Fruit fly (Drosophila melanogaster) whole organism, wandering third instar larva: ENCODE results near the gene Sfp26Ad.

ENCODE experiments used
- Abd-B ChIP-seq: fragments of >200 bp; optimal IDR thresholded peaks from 2 replicates; lab custom pipeline; 2017; ENCODE audit warnings: missing biosample characterization, missing genetic modification characterization
- CG32264 ChIP-seq: fragments of 200-800 bp; sonication (Bioruptor generic); optimal IDR thresholded peaks from 2 replicates; lab custom pipeline; 2016; ENCODE audit warnings: missing biosample characterization, missing genetic modification characterization
- CG9705 ChIP-seq: fragments of 200-800 bp; sonication (Bioruptor generic); optimal IDR thresholded peaks from 2 replicates; lab custom pipeline; 2018; ENCODE audit warnings: missing biosample characterization, mild to moderate bottlenecking, missing genetic modification characterization
- Dfd ChIP-seq: fragments of >200 bp; optimal IDR thresholded peaks from 2 replicates; lab custom pipeline; 2017; ENCODE audit warnings: missing biosample characterization, missing genetic modification characterization
- Dif ChIP-seq: fragments of 200-275, 200-300 bp; sonication (Bioruptor generic); optimal IDR thresholded peaks from 2 replicates; lab custom pipeline; 2018; ENCODE audit warnings: missing biosample characterization, missing genetic modification characterization; ENCODE audit not compliant: partially characterized antibody
- GATAd ChIP-seq: sonication (Bioruptor generic); optimal IDR thresholded peaks from 2 replicates; lab custom pipeline; 2016; ENCODE audit warnings: missing biosample characterization, missing genetic modification characterization
- HLH106 ChIP-seq: fragments of 200-800 bp; optimal IDR thresholded peaks from 3 replicates; lab custom pipeline; 2019; ENCODE audit warnings: missing biosample characterization, mild to moderate bottlenecking, missing genetic modification characterization, moderate library complexity
- Hnf4 ChIP-seq: fragments of 200-800 bp; sonication (Bioruptor generic); optimal IDR thresholded peaks from 2 replicates; lab custom pipeline; 2016; ENCODE audit warnings: missing biosample characterization, mild to moderate bottlenecking, missing genetic modification characterization
- Hr83 ChIP-seq: fragments of 200-300 bp; sonication (Bioruptor generic); optimal IDR thresholded peaks from 2 replicates; lab custom pipeline; 2016; ENCODE audit warnings: missing biosample characterization, mild to moderate bottlenecking, missing genetic modification characterization, moderate library complexity; ENCODE audit not compliant: poor library complexity, severe bottlenecking
- Mio ChIP-seq: sonication (Bioruptor generic); optimal IDR thresholded peaks from 2 replicates; lab custom pipeline; 2016; ENCODE audit warnings: missing biosample characterization, missing genetic modification characterization
- Myc ChIP-seq: fragments of >200 bp; optimal IDR thresholded peaks from 2 replicates; lab custom pipeline; 2017
- N ChIP-seq: fragments of >200 bp; optimal IDR thresholded peaks from 2 replicates; lab custom pipeline; 2018; ENCODE audit warnings: missing biosample characterization, missing external identifiers, missing genetic modification characterization
- OdsH ChIP-seq: fragments of 200-800 bp; sonication (Bioruptor generic); optimal IDR thresholded peaks from 2 replicates; lab custom pipeline; 2016; ENCODE audit warnings: missing biosample characterization, mild to moderate bottlenecking, missing genetic modification characterization
- Vsx2 ChIP-seq: fragments of 200-300, 225-300 bp; sonication (Bioruptor generic); optimal IDR thresholded peaks from 2 replicates; lab custom pipeline; 2018; ENCODE audit warnings: missing biosample characterization, missing genetic modification characterization; ENCODE audit not compliant: partially characterized antibody
- brk ChIP-seq: fragments of 200-800 bp; sonication (Bioruptor generic); optimal IDR thresholded peaks from 2 replicates; lab custom pipeline; 2016; ENCODE audit warnings: missing biosample characterization, mild to moderate bottlenecking, missing genetic modification characterization
- dmrt93B ChIP-seq: fragments of 200-800 bp; sonication (Bioruptor generic); optimal IDR thresholded peaks from 2 replicates; lab custom pipeline; 2018; ENCODE audit warnings: missing biosample characterization, mild to moderate bottlenecking, missing genetic modification characterization
- ey ChIP-seq: fragments of 200-800 bp; sonication (Bioruptor generic); optimal IDR thresholded peaks from 2 replicates; lab custom pipeline; 2016; ENCODE audit warnings: missing biosample characterization, missing genetic modification characterization
- foxo ChIP-seq, 2 experiments: fragments of 200-800 bp; sonication (Bioruptor generic); optimal IDR thresholded peaks; 2 replicates in 1 of 2; 3 replicates in 1 of 2; lab custom pipeline; 2016 to 2017; ENCODE audit warnings: missing biosample characterization in 2 of 2, missing genetic modification characterization in 2 of 2
- fru ChIP-seq: fragments of 200-800 bp; sonication (Bioruptor generic); optimal IDR thresholded peaks from 3 replicates; lab custom pipeline; 2016; ENCODE audit warnings: missing biosample characterization, mild to moderate bottlenecking, missing genetic modification characterization
- jim ChIP-seq: fragments of 175-275, 200-325 bp; sonication (Bioruptor generic); optimal IDR thresholded peaks from 2 replicates; lab custom pipeline; 2016; ENCODE audit warnings: missing biosample characterization, mild to moderate bottlenecking, missing genetic modification characterization
- lola ChIP-seq: fragments of >200 bp; optimal IDR thresholded peaks from 2 replicates; lab custom pipeline; 2017; ENCODE audit warnings: missing biosample characterization, missing genetic modification characterization
- pan ChIP-seq: fragments of >200 bp; optimal IDR thresholded peaks from 2 replicates; lab custom pipeline; 2017
- psq ChIP-seq: fragments of 200-800 bp; sonication (Bioruptor generic); optimal IDR thresholded peaks from 3 replicates; lab custom pipeline; 2017; ENCODE audit warnings: missing biosample characterization, mild to moderate bottlenecking, missing genetic modification characterization, moderate library complexity
- rgr ChIP-seq: fragments of 200-800 bp; sonication (Bioruptor generic); optimal IDR thresholded peaks from 3 replicates; lab custom pipeline; 2016; ENCODE audit warnings: missing biosample characterization, mild to moderate bottlenecking, missing genetic modification characterization
- sage ChIP-seq: fragments of 200-800 bp; sonication (Bioruptor generic); optimal IDR thresholded peaks from 2 replicates; lab custom pipeline; 2016; ENCODE audit warnings: missing biosample characterization, mild to moderate bottlenecking, missing genetic modification characterization
- sv ChIP-seq: fragments of 200-800 bp; sonication (Bioruptor generic); optimal IDR thresholded peaks from 3 replicates; lab custom pipeline; 2016; ENCODE audit warnings: missing biosample characterization, missing genetic modification characterization
- tai ChIP-seq: sonication (Bioruptor generic); optimal IDR thresholded peaks from 2 replicates; lab custom pipeline; 2016; ENCODE audit warnings: missing biosample characterization, missing genetic modification characterization
- usp ChIP-seq: fragments of >200 bp; optimal IDR thresholded peaks from 2 replicates; lab custom pipeline; 2017; ENCODE audit warnings: missing biosample characterization, missing genetic modification characterization
- woc ChIP-seq: sonication (Bioruptor generic); optimal IDR thresholded peaks from 2 replicates; lab custom pipeline; 2016; ENCODE audit warnings: missing biosample characterization, mild to moderate bottlenecking, missing genetic modification characterization

Sfp26Ad gene

DNA sequence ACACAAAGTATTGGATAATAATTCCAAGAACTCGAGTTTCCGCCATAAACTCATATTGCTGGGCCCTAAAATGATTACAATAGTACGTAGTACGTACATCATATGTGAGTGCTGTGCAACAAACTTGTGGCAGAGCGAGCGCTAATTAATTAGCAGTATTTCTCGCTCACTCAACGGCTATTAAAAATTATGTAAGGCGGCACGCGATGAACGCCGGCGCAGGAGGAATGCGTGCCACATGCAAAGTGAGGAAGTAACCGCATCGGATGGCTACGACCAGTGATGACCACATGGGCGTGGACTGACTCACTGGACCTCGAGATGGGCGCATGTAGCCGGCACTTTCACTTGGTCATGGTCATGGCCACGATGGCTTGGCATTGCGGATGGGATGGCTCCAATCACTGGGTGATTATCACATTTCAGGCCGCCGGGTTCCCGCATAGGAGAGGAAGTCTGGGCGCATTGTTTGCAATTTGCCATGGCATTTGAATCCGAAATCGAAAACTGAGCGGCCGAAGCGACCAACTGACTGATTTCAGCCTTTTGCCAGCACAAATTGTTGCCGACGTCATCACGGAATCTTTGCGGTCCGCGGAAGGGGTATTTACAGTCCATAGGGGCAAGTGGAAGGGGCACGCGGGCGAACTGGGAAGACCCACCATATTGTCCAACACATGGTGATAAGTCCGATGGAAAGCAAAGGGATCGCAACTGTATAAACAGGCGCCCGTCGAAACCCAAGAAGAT lies 18.2 kb upstream of the Sfp26Ad start:
- no peak for TF ChIP-seq N (GFP tag; lab: Kevin White, UChicago)
- TF ChIP-seq usp (GFP tag; lab: Kevin White, UChicago), result no peak

DNA sequence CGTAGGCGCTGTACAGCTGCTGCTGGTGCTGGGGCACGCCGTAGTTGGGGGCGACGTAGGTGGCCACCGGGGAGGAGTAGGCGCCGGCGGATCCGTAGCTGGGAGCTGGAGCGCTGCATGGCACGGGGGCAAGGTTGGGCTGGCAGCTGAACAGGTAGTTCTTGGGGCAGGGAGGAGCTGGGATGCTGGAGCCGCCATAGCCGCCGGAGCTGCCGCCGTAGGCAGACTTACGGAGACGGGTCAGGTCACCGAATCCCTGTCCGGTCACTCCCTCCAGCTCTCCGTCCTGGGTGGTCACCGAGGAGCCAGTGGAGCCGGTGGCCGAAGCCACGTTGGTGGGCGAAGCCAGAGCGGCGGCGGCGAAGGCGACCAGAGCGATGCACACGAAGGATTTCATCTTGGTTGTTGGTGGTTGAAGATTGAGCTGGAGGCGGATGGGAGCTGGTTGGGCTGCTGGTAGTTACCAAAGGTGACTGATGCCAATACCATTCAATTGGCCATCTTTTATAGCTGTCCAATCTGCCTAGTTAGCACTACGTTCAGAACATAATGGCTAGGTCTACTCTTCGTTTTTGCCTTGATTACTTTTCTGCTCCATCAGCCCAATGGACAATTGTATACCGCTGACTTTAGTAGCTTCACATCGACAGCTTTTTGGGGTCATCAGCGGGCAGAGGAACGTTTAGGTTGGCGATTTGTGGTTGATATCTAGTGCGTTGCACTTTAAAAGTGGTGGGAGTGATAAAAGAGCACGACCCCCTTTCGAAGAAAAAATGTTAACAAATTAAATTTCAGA lies 17.0 kb upstream of the Sfp26Ad start, which contains the start of gene Vm26Aa:
Gene Vm26Aa (minus strand): TSS at position 478 of the 796 bp plus-strand sequence.
- no peak for TF ChIP-seq woc (GFP tag; lab: Kevin White, UChicago)
- no peak for TF ChIP-seq ey (GFP tag; lab: Kevin White, UChicago)
- no peak for TF ChIP-seq CG32264 (GFP tag; lab: Kevin White, UChicago)
- no peak for TF ChIP-seq GATAd
- TF ChIP-seq Myc, result no peak
- TF ChIP-seq foxo (GFP tag; optimal IDR thresholded peaks at IDR 0.05; lab: Kevin White, UChicago), result no peak
- TF ChIP-seq Abd-B (GFP tag; lab: Kevin White, UChicago), result no peak
- no peak for TF ChIP-seq Mio (GFP tag; lab: Kevin White, UChicago)
- TF ChIP-seq psq (GFP tag; lab: Kevin White, UChicago), result no peak
- no peak for TF ChIP-seq Hr83 (GFP tag; lab: Kevin White, UChicago)
- TF ChIP-seq HLH106 (tag; lab: Kevin White, UChicago), result no peak
- no peak for TF ChIP-seq sv (GFP tag; lab: Kevin White, UChicago)
- TF ChIP-seq rgr (GFP tag; lab: Kevin White, UChicago), result no peak
- no peak for TF ChIP-seq Hnf4
- no peak for TF ChIP-seq Dfd (GFP tag; lab: Kevin White, UChicago)
- no peak for TF ChIP-seq dmrt93B
- no peak for TF ChIP-seq CG9705 (GFP tag; lab: Kevin White, UChicago)
- no peak for TF ChIP-seq jim
- no peak for TF ChIP-seq N (GFP tag; lab: Kevin White, UChicago)
- TF ChIP-seq, all 38 proteins: peak for 0

DNA sequence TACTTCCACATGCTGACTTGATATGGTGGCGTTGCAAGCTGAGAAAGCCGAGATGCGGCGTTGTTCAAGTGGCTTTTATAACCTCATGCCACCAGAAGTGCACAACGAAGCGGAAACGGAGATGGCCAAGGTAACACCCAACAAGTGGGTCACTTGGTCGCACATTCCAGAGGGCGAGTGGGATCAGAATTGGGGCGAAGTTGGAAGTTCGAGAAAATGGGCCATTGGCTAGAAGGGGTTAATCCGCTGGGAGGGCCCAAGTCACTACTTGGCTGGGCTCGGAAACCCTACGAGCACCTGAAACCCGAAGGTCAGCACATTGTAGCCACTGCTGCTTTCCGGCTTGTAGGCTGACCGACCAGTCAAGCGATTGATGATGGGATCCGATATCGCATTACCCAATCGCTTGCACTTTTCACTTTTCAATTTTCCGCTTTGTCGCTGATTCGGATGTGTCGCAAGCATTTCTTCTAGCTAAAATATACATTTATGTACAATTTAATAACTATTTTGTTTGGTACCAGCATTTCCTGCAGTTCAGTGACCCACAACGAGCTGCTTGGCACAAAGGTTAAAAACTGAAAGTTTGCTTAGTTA lies 15.6 kb upstream of the Sfp26Ad start, which contains the start of gene Vm26Ac:
Gene Vm26Ac (minus strand): TSS at position 51 of the 597 bp plus-strand sequence.
- TF ChIP-seq pan (no peak), sage (GFP tag; lab: Kevin White, UChicago) (no peak), psq (GFP tag; lab: Kevin White, UChicago) (no peak), HLH106 (tag; lab: Kevin White, UChicago) (no peak), OdsH (no peak), rgr (GFP tag; lab: Kevin White, UChicago) (no peak), Dif (no peak), CG32264 (GFP tag; lab: Kevin White, UChicago) (no peak)

DNA sequence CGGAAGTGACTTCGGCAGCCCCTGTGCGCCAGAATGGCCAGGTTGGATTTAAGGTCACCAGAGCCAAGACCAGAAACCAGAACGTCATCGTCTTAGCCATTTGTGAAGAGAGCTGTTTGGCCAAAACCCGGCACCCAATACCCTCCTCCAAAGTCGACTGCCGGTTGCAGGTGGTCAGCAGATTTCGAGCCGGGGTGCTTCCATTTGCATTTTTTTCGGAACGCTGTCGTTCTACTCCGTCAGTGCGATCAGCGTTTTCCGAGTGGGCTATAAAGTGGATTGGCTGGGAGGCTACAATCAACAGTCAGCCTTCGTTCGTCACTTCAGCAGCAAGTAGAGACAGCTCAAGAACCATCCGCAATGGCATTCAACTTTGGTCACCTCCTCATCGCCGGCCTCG lies 13.6 kb upstream of the Sfp26Ad start, which contains the start of the genes CG13998 and Vm26Ab:
Gene CG13998 (minus strand): TSS at position 114 of the 400 bp plus-strand sequence.
Gene Vm26Ab (plus strand): TSS at position 299 of the 400 bp plus-strand sequence.
- TF ChIP-seq fru, result no peak
- TF ChIP-seq dmrt93B, result no peak
- no peak for TF ChIP-seq N (GFP tag; lab: Kevin White, UChicago)
- TF ChIP-seq usp (GFP tag; lab: Kevin White, UChicago), result no peak
- TF ChIP-seq brk (GFP tag; lab: Kevin White, UChicago), result no peak
- TF ChIP-seq lola (GFP tag; lab: Kevin White, UChicago), result no peak
- no peak for TF ChIP-seq HLH106 (tag; lab: Kevin White, UChicago)
- TF ChIP-seq CG32264 (GFP tag; lab: Kevin White, UChicago), result no peak
- TF ChIP-seq tai (GFP tag; lab: Kevin White, UChicago), result no peak

DNA sequence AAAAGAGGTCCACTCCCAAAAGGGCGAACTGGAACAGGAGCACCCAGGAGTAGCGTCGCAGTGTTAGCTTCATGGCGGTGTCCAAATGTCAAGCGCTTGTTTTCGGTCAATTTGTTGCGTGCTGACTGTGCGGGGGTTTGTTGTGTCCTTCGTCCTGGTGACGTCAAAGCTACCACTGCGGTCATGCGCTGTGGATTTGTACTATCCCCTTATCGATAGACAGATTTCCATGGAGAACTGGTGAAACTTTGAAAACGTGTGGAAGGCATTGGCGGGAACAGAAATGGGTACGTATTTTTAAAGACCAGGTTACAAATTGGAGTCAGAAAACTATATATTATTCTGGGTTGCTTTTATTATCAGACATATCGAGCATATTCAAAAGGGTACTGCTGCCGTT lies 13.0 kb upstream of the Sfp26Ad start, which contains the start of gene CG13999:
Gene CG13999 (minus strand): TSS at position 314 of the 400 bp plus-strand sequence.
- TF ChIP-seq OdsH (no peak), sage (GFP tag; lab: Kevin White, UChicago) (no peak), N (GFP tag; lab: Kevin White, UChicago) (no peak), Vsx2 (no peak)
